Fruit fly (Drosophila melanogaster): ENCODE results near the gene CG31337.

Gene CG31337

DNA sequence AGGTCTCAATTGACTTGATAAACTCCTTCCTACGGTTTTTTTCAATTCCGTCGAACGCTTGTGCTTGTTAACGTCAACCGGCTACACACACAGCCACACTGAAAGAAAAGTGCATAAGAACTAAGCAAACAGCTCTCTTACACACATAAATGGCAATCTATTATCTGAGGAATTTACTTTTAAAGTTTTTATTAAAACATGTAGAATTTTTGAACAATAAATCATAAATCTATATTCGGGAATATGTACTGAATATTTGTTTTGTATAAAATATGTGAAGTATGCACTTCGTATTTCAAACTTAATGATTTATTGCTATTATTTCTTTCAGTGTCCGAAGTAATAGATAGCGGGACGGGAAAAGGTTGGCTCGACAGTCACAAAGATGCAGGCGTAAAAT, 4.3 kb upstream of the CG31337 start (continued):
- no peak for TF ChIP-seq CG4820 (GFP tag; optimal IDR thresholded peaks at IDR 0.05)
- no peak for TF ChIP-seq pzg (GFP tag; optimal IDR thresholded peaks at IDR 0.05)
- no peak for TF ChIP-seq slbo (GFP tag; IDR thresholded peaks at IDR 0.05)
- TF ChIP-seq Med (GFP tag) = peak; percentile 5
- TF ChIP-seq CoRest (tag; optimal IDR thresholded peaks at IDR 0.05) = peak; percentile 41
- TF ChIP-seq CG12769 (tag; optimal IDR thresholded peaks at IDR 0.05) = no peak
- peak; percentile 89 for TF ChIP-seq sens (GFP tag)
- no peak for TF ChIP-seq CG14667 (GFP tag; IDR thresholded peaks at IDR 0.05)
- TF ChIP-seq maf-S (GFP tag; optimal IDR thresholded peaks at IDR 0.05) = no peak
- peak in 1 of 2 experiments; percentile 13 for TF ChIP-seq Pdp1 (GFP tag; optimal IDR thresholded peaks at IDR 0.05)
- no peak for TF ChIP-seq exex (tag; optimal IDR thresholded peaks at IDR 0.05)
- TF ChIP-seq ranshi (GFP tag; IDR thresholded peaks at IDR 0.05) = peak; percentile 16; the same call in 1 of the 2 replicates
- no peak for TF ChIP-seq Vsx1 (GFP tag; optimal IDR thresholded peaks at IDR 0.05)
- no peak for TF ChIP-seq pnt (GFP tag; optimal IDR thresholded peaks at IDR 0.05)
- no peak for TF ChIP-seq CG15479 (GFP tag; optimal IDR thresholded peaks at IDR 0.05)
- TF ChIP-seq CHES-1-like (GFP tag; optimal IDR thresholded peaks at IDR 0.05) = no peak
- TF ChIP-seq CG11247 (GFP tag; IDR thresholded peaks at IDR 0.05) = no peak
- TF ChIP-seq emc (GFP tag; optimal IDR thresholded peaks at IDR 0.05) = no peak
- TF ChIP-seq CG2116 (GFP tag; optimal IDR thresholded peaks at IDR 0.05) = no peak
- no peak for TF ChIP-seq CG17186 (GFP tag; optimal IDR thresholded peaks at IDR 0.05)
- TF ChIP-seq fd96Cb (tag; optimal IDR thresholded peaks at IDR 0.05) = peak; percentile 64
- TF ChIP-seq HmgD (GFP tag; optimal IDR thresholded peaks at IDR 0.05) = no peak
- no peak for TF ChIP-seq Poxn (GFP tag; IDR thresholded peaks at IDR 0.05)
- no peak for TF ChIP-seq Fer2 (tag; optimal IDR thresholded peaks at IDR 0.05)
- TF ChIP-seq CG9215 (GFP tag; IDR thresholded peaks at IDR 0.05) = no peak
- no peak for TF ChIP-seq CG31388 (GFP tag; optimal IDR thresholded peaks at IDR 0.05)
- no peak for TF ChIP-seq CG4360 (GFP tag; IDR thresholded peaks at IDR 0.05)
- no peak for TF ChIP-seq CG8290 (GFP tag; optimal IDR thresholded peaks at IDR 0.05)
- TF ChIP-seq CG8290 (tag; optimal IDR thresholded peaks at IDR 0.05) = no peak
- no peak for TF ChIP-seq CTCF (GFP tag; optimal IDR thresholded peaks at IDR 0.05)
- peak; percentile 36; the same call in 1 of the 2 replicates for TF ChIP-seq CG6689 (GFP tag; IDR thresholded peaks at IDR 0.05)
- TF ChIP-seq CG11696 (GFP tag; IDR thresholded peaks at IDR 0.05) = no peak
- TF ChIP-seq tup (GFP tag; optimal IDR thresholded peaks at IDR 0.05) = no peak
- no peak for TF ChIP-seq CG8089 (GFP tag; optimal IDR thresholded peaks at IDR 0.05)
- TF ChIP-seq Dek (tag; optimal IDR thresholded peaks at IDR 0.05) = no peak
- TF ChIP-seq Xbp1 (GFP tag; optimal IDR thresholded peaks at IDR 0.05) = peak; percentile 21
- TF ChIP-seq bab2 (GFP tag; optimal IDR thresholded peaks at IDR 0.05) = no peak
- TF ChIP-seq unpg (GFP tag; optimal IDR thresholded peaks at IDR 0.05) = peak; percentile 63
- no peak for TF ChIP-seq CG11093 (GFP tag; IDR thresholded peaks at IDR 0.05)
- peak; percentile 54 for TF ChIP-seq grau (tag; optimal IDR thresholded peaks at IDR 0.05)
- peak; percentile 47 for TF ChIP-seq CG8388 (GFP tag; optimal IDR thresholded peaks at IDR 0.05)
- TF ChIP-seq Bgb (GFP tag; IDR thresholded peaks at IDR 0.05; ENCODE audit: partially characterized antibody) = no peak
- peak; percentile 35 for TF ChIP-seq gcm (GFP tag; optimal IDR thresholded peaks at IDR 0.05)
- TF ChIP-seq grn (GFP tag; optimal IDR thresholded peaks at IDR 0.05) = no peak
- TF ChIP-seq Dref (GFP tag; IDR thresholded peaks at IDR 0.05) = no peak
- peak; percentile 36 for TF ChIP-seq CG17385 (GFP tag; optimal IDR thresholded peaks at IDR 0.05)
- no peak for TF ChIP-seq lilli (GFP tag; optimal IDR thresholded peaks at IDR 0.05)
- TF ChIP-seq CG10979 (tag; optimal IDR thresholded peaks at IDR 0.05) = peak; percentile 66
- peak; percentile 58 for TF ChIP-seq CG18262 (tag; optimal IDR thresholded peaks at IDR 0.05)
- TF ChIP-seq CG32767 (GFP tag; IDR thresholded peaks at IDR 0.05) = peak; percentile 42; the same call in 1 of the 2 replicates
- peak; percentile 11; the same call in 1 of the 2 replicates for TF ChIP-seq H2.0 (GFP tag; IDR thresholded peaks at IDR 0.05)
- no peak for TF ChIP-seq sob (GFP tag; IDR thresholded peaks at IDR 0.05)
- TF ChIP-seq CG1602 (GFP tag; optimal IDR thresholded peaks at IDR 0.05) = peak; percentile 28
